Fruit fly (Drosophila melanogaster) whole organism, pupa: ENCODE data around the gene CG6481.

ENCODE experiments used
- CG15710 ChIP-seq: fragments of 200-800 bp; sonication (Bioruptor generic); optimal IDR thresholded peaks from 2 replicates; lab custom pipeline; 2018; ENCODE audit warnings: missing biosample characterization, mild to moderate bottlenecking, missing genetic modification characterization, moderate library complexity
- CG34367 ChIP-seq: fragments of 200-800 bp; sonication (Bioruptor generic); optimal IDR thresholded peaks from 2 replicates; lab custom pipeline; 2018; ENCODE audit warnings: missing biosample characterization, mild to moderate bottlenecking, missing genetic modification characterization
- CG8301 ChIP-seq: fragments of 200-800 bp; sonication (Bioruptor generic); optimal IDR thresholded peaks from 2 replicates; lab custom pipeline; 2018; ENCODE audit warnings: missing biosample characterization, mild to moderate bottlenecking, missing genetic modification characterization
- D1 ChIP-seq: fragments of 200-800 bp; sonication (Bioruptor generic); optimal IDR thresholded peaks from 2 replicates; lab custom pipeline; 2018; ENCODE audit warnings: missing biosample characterization, mild to moderate bottlenecking, missing genetic modification characterization, moderate library complexity
- EcR ChIP-seq: fragments of 200-800 bp; sonication (Bioruptor generic); optimal IDR thresholded peaks from 3 replicates; lab custom pipeline; 2019; ENCODE audit warnings: missing biosample characterization, missing genetic modification characterization, mild to moderate bottlenecking, moderate library complexity, missing genetic modification reagents
- Pif1B ChIP-seq: fragments of 200-800 bp; sonication (Bioruptor generic); optimal IDR thresholded peaks from 3 replicates; lab custom pipeline; 2016; ENCODE audit warnings: missing biosample characterization, missing genetic modification characterization
- gl ChIP-seq: fragments of 200-800 bp; sonication (Bioruptor generic); optimal IDR thresholded peaks from 2 replicates; lab custom pipeline; 2018; ENCODE audit warnings: missing biosample characterization, mild to moderate bottlenecking, missing genetic modification characterization
- rn ChIP-seq: fragments of 200-800 bp; sonication (Bioruptor generic); IDR thresholded peaks from 2 replicates; pipeline ENCODE4 v1.3.6; 2022; ENCODE audit warnings: missing biosample characterization, missing genetic modification characterization

DNA sequence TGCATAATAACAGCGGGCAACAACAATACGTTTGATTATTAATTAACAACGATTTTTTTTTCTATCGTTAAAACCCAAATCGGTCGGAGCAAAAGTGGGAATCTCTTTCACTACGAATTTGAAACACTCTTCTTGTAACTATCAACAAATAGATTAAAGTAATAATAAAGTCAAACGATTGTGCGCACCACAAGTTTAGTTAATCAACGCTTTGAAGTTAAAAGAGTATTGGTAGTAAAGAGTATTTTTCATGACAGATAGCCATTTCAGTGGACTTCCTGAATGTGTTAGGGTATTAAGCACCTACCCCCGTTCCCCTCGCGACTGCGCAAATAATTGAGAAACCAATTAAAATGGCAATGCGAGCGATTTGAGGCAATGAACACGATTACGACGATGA, 24.5 kb upstream of the CG6481 start:
- TF ChIP-seq CG34367 (tag; lab: Kevin White, UChicago) (peak; percentile 41), D1 (tag; lab: Kevin White, UChicago) (no peak), CG8301 (tag; lab: Kevin White, UChicago) (peak; percentile 57), gl (tag; lab: Kevin White, UChicago) (no peak), CG15710 (tag; lab: Kevin White, UChicago) (peak; percentile 39), rn (peak; percentile 81), EcR (GFP tag; lab: Kevin White, UChicago) (no peak), Pif1B (GFP tag; lab: Kevin White, UChicago) (peak; percentile 29)
